Fruit fly (Drosophila melanogaster) ovary, adult (tissue): ENCODE results near the gene CG12540.

Experiments
- CG17801 ChIP-seq: fragments of 200-800 bp; optimal IDR thresholded peaks from 2 replicates; lab custom pipeline; 2019; ENCODE audit warnings: missing biosample characterization, mild to moderate bottlenecking, missing genetic modification characterization, moderate library complexity; ENCODE audit not compliant: partially characterized antibody

CG12540 gene

dm6 chrX:14495835-14496234 lies at the start of gene CG12540:
TSS of gene CG12540 (plus strand) at chrX:14496135.
- TF ChIP-seq CG17801, result no peak

dm6 chrX:14446853-14447252 lies 49.1 kb upstream of the CG12540 start:
- TF ChIP-seq CG17801, result no peak

- TF ChIP-seq CG17801, result no peak
Observed at dm6 chrX:14480020-14480419, 15.9 kb upstream of the CG12540 start, which contains the start of gene CG9411. TSS of gene CG9411 (minus strand) at chrX:14480086.

dm6 chrX:14481206-14481605 lies 14.7 kb upstream of the CG12540 start:
- no peak for TF ChIP-seq CG17801

- no peak for TF ChIP-seq CG17801
Observed at dm6 chrX:14481607-14482006, 14.3 kb upstream of the CG12540 start.

dm6 chrX:14483521-14484031 lies 12.4 kb upstream of the CG12540 start:
- no peak for TF ChIP-seq CG17801

dm6 chrX:14493779-14494401 lies 2.0 kb upstream of the CG12540 start:
- no peak for TF ChIP-seq CG17801

dm6 chrX:14500992-14501391 lies 5.1 kb downstream of the CG12540 start:
- TF ChIP-seq CG17801, result peak; percentile 90
